Fruit fly (Drosophila melanogaster) whole organism, pupa: Measurements from ENCODE around the gene udt.

Experiments used
- CG10348 ChIP-seq: fragments of 200-800 bp; sonication (Bioruptor generic); IDR thresholded peaks from 2 replicates; pipeline ENCODE4 v1.3.6; 2022; ENCODE audit warnings: missing biosample characterization, missing genetic modification characterization
- CG12605 ChIP-seq: fragments of 200-800 bp; sonication (Bioruptor generic); IDR thresholded peaks from 2 replicates; pipeline ENCODE4 v1.3.6; 2022; ENCODE audit warnings: missing biosample characterization, missing genetic modification characterization
- CG13204 ChIP-seq: fragments of 200-800 bp; sonication (Bioruptor generic); optimal IDR thresholded peaks from 2 replicates; lab custom pipeline; 2018; ENCODE audit warnings: missing biosample characterization, mild to moderate bottlenecking, missing genetic modification characterization, moderate library complexity
- CG14655 ChIP-seq: fragments of 200-800 bp; sonication (Bioruptor generic); optimal IDR thresholded peaks from 3 replicates; lab custom pipeline; 2017; ENCODE audit warnings: mild to moderate bottlenecking, missing biosample characterization, missing genetic modification reagents, missing genetic modification characterization
- CG15710 ChIP-seq: fragments of 200-800 bp; sonication (Bioruptor generic); optimal IDR thresholded peaks from 2 replicates; lab custom pipeline; 2018; ENCODE audit warnings: missing biosample characterization, mild to moderate bottlenecking, missing genetic modification characterization, moderate library complexity
- CG17806 ChIP-seq: fragments of 200-800 bp; sonication (Bioruptor generic); optimal IDR thresholded peaks from 2 replicates; lab custom pipeline; 2018; ENCODE audit warnings: missing biosample characterization, mild to moderate bottlenecking, missing genetic modification characterization, moderate library complexity
- CG32121 ChIP-seq: fragments of 200-800 bp; sonication (Bioruptor generic); IDR thresholded peaks from 2 replicates; pipeline ENCODE4 v1.3.6; 2022; ENCODE audit warnings: missing biosample characterization, missing genetic modification characterization
- CG34367 ChIP-seq: fragments of 200-800 bp; sonication (Bioruptor generic); optimal IDR thresholded peaks from 2 replicates; lab custom pipeline; 2018; ENCODE audit warnings: missing biosample characterization, mild to moderate bottlenecking, missing genetic modification characterization
- CG4496 ChIP-seq: fragments of 200-800 bp; sonication (Bioruptor generic); IDR thresholded peaks from 3 replicates; pipeline ENCODE4 v1.3.6; 2022; ENCODE audit warnings: missing biosample characterization, missing genetic modification characterization
- CG8159 ChIP-seq: fragments of 200-800 bp; sonication (Bioruptor generic); optimal IDR thresholded peaks from 3 replicates; lab custom pipeline; 2018; ENCODE audit warnings: missing biosample characterization, mild to moderate bottlenecking, missing genetic modification characterization, moderate library complexity
- CG8301 ChIP-seq: fragments of 200-800 bp; sonication (Bioruptor generic); optimal IDR thresholded peaks from 2 replicates; lab custom pipeline; 2018; ENCODE audit warnings: missing biosample characterization, mild to moderate bottlenecking, missing genetic modification characterization
- CG9948 ChIP-seq: fragments of 200-800 bp; sonication (Bioruptor generic); optimal IDR thresholded peaks from 2 replicates; lab custom pipeline; 2018; ENCODE audit warnings: missing biosample characterization, mild to moderate bottlenecking, missing genetic modification characterization, moderate library complexity
- D1 ChIP-seq: fragments of 200-800 bp; sonication (Bioruptor generic); optimal IDR thresholded peaks from 2 replicates; lab custom pipeline; 2018; ENCODE audit warnings: missing biosample characterization, mild to moderate bottlenecking, missing genetic modification characterization, moderate library complexity
- EcR ChIP-seq: fragments of 200-800 bp; sonication (Bioruptor generic); optimal IDR thresholded peaks from 3 replicates; lab custom pipeline; 2019; ENCODE audit warnings: missing biosample characterization, missing genetic modification characterization, mild to moderate bottlenecking, moderate library complexity, missing genetic modification reagents
- Ets98B ChIP-seq: fragments of 200-800 bp; sonication (Bioruptor generic); IDR thresholded peaks from 2 replicates; pipeline ENCODE4 v1.3.6; 2022; ENCODE audit warnings: missing biosample characterization, missing genetic modification characterization
- Pif1A ChIP-seq: fragments of 200-800 bp; sonication (Bioruptor generic); optimal IDR thresholded peaks from 3 replicates; lab custom pipeline; 2016; ENCODE audit warnings: missing biosample characterization, missing genetic modification characterization
- Pif1B ChIP-seq: fragments of 200-800 bp; sonication (Bioruptor generic); optimal IDR thresholded peaks from 3 replicates; lab custom pipeline; 2016; ENCODE audit warnings: missing biosample characterization, missing genetic modification characterization
- Snoo ChIP-seq: fragments of 200-800 bp; sonication (Bioruptor generic); optimal IDR thresholded peaks from 3 replicates; lab custom pipeline; 2017; ENCODE audit warnings: missing biosample characterization, mild to moderate bottlenecking, missing genetic modification characterization, inconsistent platforms
- fd96Ca ChIP-seq: fragments of 200-800 bp; sonication (Bioruptor generic); IDR thresholded peaks from 3 replicates; pipeline ENCODE4 v1.3.6; 2022; ENCODE audit warnings: missing biosample characterization, missing genetic modification characterization
- gl ChIP-seq: fragments of 200-800 bp; sonication (Bioruptor generic); optimal IDR thresholded peaks from 2 replicates; lab custom pipeline; 2018; ENCODE audit warnings: missing biosample characterization, mild to moderate bottlenecking, missing genetic modification characterization
- rn ChIP-seq: fragments of 200-800 bp; sonication (Bioruptor generic); IDR thresholded peaks from 2 replicates; pipeline ENCODE4 v1.3.6; 2022; ENCODE audit warnings: missing biosample characterization, missing genetic modification characterization

The udt gene

DNA sequence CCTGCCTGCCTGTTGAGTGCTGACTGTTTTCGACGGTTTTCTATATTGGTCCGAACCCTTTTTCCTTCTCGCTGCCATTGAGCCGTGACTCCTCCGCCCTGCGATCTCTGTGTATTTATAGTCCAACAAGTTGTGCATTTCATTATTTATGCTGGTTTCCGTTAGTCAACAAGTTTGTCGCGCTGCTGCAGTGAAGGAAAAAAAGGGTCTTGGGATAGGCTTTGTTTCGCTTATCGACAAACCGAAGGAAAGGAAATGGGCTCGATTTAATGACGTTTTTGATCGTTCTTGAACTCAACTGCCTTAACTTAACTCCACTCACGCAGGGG is 24.5 kb upstream of the udt start:
- TF ChIP-seq CG34367 (tag; lab: Kevin White, UChicago) (no peak), EcR (GFP tag; lab: Kevin White, UChicago) (peak; percentile 85)

DNA sequence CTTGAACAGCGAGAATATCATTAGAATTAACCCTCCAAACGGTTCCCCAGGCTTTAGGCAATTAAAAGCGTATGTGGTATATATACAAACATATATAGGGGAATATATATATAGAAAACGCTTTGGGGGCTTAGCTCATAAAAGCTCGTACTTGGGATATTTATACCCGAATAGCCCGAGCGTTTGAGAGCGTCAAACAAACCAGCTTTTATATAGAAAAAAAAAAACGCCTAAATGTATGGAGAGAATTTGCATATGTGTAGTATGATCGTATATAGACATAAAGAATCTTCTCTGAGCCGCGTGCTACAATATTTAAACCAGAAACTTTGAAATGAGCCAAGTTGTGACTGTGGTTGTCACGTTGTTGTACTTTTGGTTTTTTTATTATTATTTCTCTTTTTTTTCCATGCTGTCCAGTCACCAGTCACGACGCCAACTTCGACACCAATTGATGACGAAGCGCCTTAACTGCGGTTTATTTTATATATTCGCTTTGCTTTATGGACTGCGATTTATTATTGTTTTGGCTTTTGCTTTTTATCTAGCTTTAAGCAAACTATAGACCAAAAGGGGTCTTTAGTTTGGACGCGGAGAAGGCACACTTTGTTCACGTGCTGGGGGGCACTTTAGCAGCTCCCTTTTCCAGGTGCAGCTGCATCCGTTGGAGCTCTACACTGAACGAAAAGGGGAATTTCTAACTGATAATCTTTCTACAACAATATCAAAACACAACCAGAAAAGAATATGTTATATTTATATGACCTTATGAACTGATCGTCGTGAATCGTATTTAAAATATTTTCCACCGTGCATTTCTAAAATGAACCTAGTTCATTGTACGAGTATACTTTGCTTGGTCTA is 23.9 kb upstream of the udt start:
- peak; percentile 57 for TF ChIP-seq Ets98B (GFP tag; lab: Robert Waterston, UW)
- TF ChIP-seq Pif1A (GFP tag; lab: Kevin White, UChicago) = peak; percentile 38
- TF ChIP-seq gl (tag; lab: Kevin White, UChicago) = peak; percentile 69
- no peak for TF ChIP-seq EcR (GFP tag; lab: Kevin White, UChicago)
- no peak for TF ChIP-seq Snoo
- no peak for TF ChIP-seq CG13204 (GFP tag; lab: Kevin White, UChicago)
- peak; percentile 62 for TF ChIP-seq CG8159 (tag; lab: Kevin White, UChicago)
- TF ChIP-seq CG32121 (GFP tag; lab: Robert Waterston, UW) = peak; percentile 39; the same call in 1 of the 2 replicates
- peak; percentile 21 for TF ChIP-seq CG34367 (tag; lab: Kevin White, UChicago)
- TF ChIP-seq Pif1B (GFP tag; lab: Kevin White, UChicago) = peak; percentile 78
- no peak for TF ChIP-seq CG10348 (GFP tag; lab: Robert Waterston, UW)
- peak; percentile 33 for TF ChIP-seq CG17806
- TF ChIP-seq fd96Ca (GFP tag; lab: Robert Waterston, UW) = peak; percentile 71; the same call in 2 of the 3 replicates
- peak; percentile 88 for TF ChIP-seq CG4496 (GFP tag; lab: Robert Waterston, UW)
- TF ChIP-seq CG15710 (tag; lab: Kevin White, UChicago) = peak; percentile 51
- peak; percentile 77 for TF ChIP-seq CG14655
- TF ChIP-seq CG8301 (tag; lab: Kevin White, UChicago) = peak; percentile 20
- peak; percentile 71 for TF ChIP-seq rn (GFP tag; lab: Robert Waterston, UW)
- TF ChIP-seq CG12605 = no peak; the same call in 1 of the 2 replicates
- peak; percentile 63 for TF ChIP-seq CG9948 (tag; lab: Kevin White, UChicago)
- TF ChIP-seq D1 (tag; lab: Kevin White, UChicago) = peak; percentile 50

DNA sequence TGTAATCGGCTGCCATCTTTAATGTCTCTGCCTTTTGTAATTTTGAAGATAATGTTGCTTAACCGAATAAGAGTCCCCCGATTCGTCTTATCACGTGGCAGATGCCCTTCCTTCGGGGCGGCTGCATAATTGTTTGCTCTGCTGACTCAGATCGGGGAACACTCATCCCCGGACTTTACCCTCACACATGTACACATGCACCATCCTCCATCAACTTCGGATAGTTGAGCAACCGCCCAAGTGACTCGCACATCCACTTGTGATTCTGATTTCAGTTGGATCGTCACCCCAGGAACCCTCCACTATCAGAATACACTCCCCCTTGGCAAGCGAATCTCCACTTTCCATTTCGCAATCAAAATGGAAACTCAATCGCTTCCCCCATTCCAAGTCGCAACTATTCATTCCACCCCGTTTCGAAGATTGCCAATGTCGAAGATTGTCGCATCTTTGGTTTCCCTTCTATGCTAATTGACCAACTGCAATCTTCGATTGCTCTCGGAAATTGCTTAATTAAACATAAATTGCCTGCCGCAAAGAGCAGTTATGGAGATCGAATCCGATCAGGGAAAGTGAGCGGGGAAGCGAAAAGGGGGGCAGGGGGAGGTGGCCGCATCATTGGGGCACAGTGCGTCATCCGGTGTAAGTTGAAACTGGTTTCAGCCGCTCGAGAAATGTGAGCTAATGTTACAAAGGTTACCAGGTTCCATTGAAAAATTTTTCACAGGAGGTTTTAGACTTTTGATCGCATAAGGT is 22.0 kb upstream of the udt start:
- TF ChIP-seq CG8301 (tag; lab: Kevin White, UChicago) = no peak
- TF ChIP-seq gl (tag; lab: Kevin White, UChicago) = peak; percentile 68
- no peak for TF ChIP-seq CG4496 (GFP tag; lab: Robert Waterston, UW)
- TF ChIP-seq CG8159 (tag; lab: Kevin White, UChicago) = no peak
- no peak for TF ChIP-seq CG32121 (GFP tag; lab: Robert Waterston, UW)
- no peak for TF ChIP-seq CG15710 (tag; lab: Kevin White, UChicago)
- TF ChIP-seq CG10348 (GFP tag; lab: Robert Waterston, UW) = no peak
- TF ChIP-seq EcR (GFP tag; lab: Kevin White, UChicago) = peak; percentile 47
- no peak for TF ChIP-seq CG34367 (tag; lab: Kevin White, UChicago)
- no peak for TF ChIP-seq Pif1B (GFP tag; lab: Kevin White, UChicago)
- no peak for TF ChIP-seq rn (GFP tag; lab: Robert Waterston, UW)
- TF ChIP-seq CG14655 = no peak
- peak; percentile 44 for TF ChIP-seq CG13204 (GFP tag; lab: Kevin White, UChicago)

DNA sequence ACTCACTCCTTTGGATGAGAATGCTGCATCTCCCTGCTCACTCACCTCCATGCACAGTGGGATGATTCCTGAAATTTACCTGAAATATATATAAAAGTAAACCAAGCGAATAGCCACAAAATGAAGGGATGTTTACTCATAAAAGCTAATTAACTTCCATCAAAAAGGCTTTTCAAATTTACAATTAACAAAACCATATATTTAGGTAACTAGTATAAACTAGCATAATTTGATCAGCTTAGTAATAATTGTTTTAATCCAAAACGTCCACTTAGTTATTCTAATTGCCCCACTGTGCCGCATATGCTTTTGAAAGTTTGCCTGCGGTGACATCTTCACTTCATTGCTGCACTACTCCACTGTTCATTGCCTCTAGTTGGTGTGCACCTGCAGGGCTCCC is 20.9 kb upstream of the udt start:
- peak; percentile 56 for TF ChIP-seq CG12605
- TF ChIP-seq CG34367 (tag; lab: Kevin White, UChicago) = peak; percentile 85
- peak; percentile 90 for TF ChIP-seq Pif1A (GFP tag; lab: Kevin White, UChicago)
- peak; percentile 93 for TF ChIP-seq CG14655
- TF ChIP-seq CG13204 (GFP tag; lab: Kevin White, UChicago) = peak; percentile 77
- TF ChIP-seq CG15710 (tag; lab: Kevin White, UChicago) = peak; percentile 90
- TF ChIP-seq CG32121 (GFP tag; lab: Robert Waterston, UW) = peak; percentile 61; the same call in 1 of the 2 replicates
- TF ChIP-seq gl (tag; lab: Kevin White, UChicago) = peak; percentile 59
- TF ChIP-seq CG10348 (GFP tag; lab: Robert Waterston, UW) = 0 out of 2 replicates have a peak, but pooled peaks have one; percentile 40
- TF ChIP-seq CG8159 (tag; lab: Kevin White, UChicago) = peak; percentile 90
- TF ChIP-seq Ets98B (GFP tag; lab: Robert Waterston, UW) = peak; percentile 58; the same call in 1 of the 2 replicates
- TF ChIP-seq CG17806 = peak; percentile 89
- TF ChIP-seq CG9948 (tag; lab: Kevin White, UChicago) = peak; percentile 92
- TF ChIP-seq Snoo = peak; percentile 62
- peak; percentile 83 for TF ChIP-seq CG4496 (GFP tag; lab: Robert Waterston, UW)
- peak; percentile 89 for TF ChIP-seq CG8301 (tag; lab: Kevin White, UChicago)
- peak; percentile 49; the same call in 1 of the 2 replicates for TF ChIP-seq rn (GFP tag; lab: Robert Waterston, UW)
- TF ChIP-seq EcR (GFP tag; lab: Kevin White, UChicago) = peak; percentile 34
- peak; percentile 77 for TF ChIP-seq D1 (tag; lab: Kevin White, UChicago)
- TF ChIP-seq Pif1B (GFP tag; lab: Kevin White, UChicago) = peak; percentile 79
- TF ChIP-seq fd96Ca (GFP tag; lab: Robert Waterston, UW) = peak; percentile 59; the same call in 2 of the 3 replicates

DNA sequence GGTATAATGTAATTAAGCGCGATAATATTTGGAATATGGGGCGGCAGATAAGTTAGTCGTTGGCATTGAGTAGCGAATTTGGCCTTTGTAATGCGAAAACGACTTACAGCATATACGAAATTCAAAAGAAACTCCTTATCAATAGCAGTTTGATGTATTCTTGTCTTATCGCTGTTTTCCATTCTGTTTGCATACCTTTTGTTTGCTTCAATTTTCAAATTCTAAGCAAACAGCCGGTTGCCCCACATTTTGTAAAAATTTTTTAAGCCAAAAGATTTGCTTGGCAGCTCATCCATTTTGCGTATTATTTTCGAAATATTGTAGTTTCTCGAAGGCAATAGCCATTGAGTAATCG is 20.3 kb upstream of the udt start:
- TF ChIP-seq CG32121 (GFP tag; lab: Robert Waterston, UW) (no peak), CG8159 (tag; lab: Kevin White, UChicago) (no peak), CG4496 (GFP tag; lab: Robert Waterston, UW) (0 out of 3 replicates have a peak, but pooled peaks have one; percentile 5), gl (tag; lab: Kevin White, UChicago) (no peak), fd96Ca (GFP tag; lab: Robert Waterston, UW) (no peak), EcR (GFP tag; lab: Kevin White, UChicago) (no peak), Pif1A (GFP tag; lab: Kevin White, UChicago) (no peak)
